Fruit fly (Drosophila melanogaster): Measurements from ENCODE around the gene Axn.

The Axn gene

dm6 chr3R:30039494-30039893 is 16.9 kb downstream of the Axn start, which contains the start of the genes janA, Sry-alpha and Sry-beta (continued):
- TF ChIP-seq dm (GFP tag; optimal IDR thresholded peaks at IDR 0.05), result no peak
- TF ChIP-seq CkIIα-i1 (GFP tag; IDR thresholded peaks at IDR 0.05), result no peak
- TF ChIP-seq CG16779 (GFP tag; IDR thresholded peaks at IDR 0.05), result no peak
- no peak for TF ChIP-seq MTF-1 (GFP tag; optimal IDR thresholded peaks at IDR 0.05; ENCODE audit: borderline replicate concordance)
- TF ChIP-seq NfI (GFP tag; optimal IDR thresholded peaks at IDR 0.05), result no peak
- TF ChIP-seq odd (GFP tag; optimal IDR thresholded peaks at IDR 0.05), result no peak
- TF ChIP-seq CG4730 (GFP tag; IDR thresholded peaks at IDR 0.05), result no peak
- TF ChIP-seq BEAF-32 (GFP tag; optimal IDR thresholded peaks at IDR 0.05), result peak; percentile 99
- TF ChIP-seq CG42726 (GFP tag; IDR thresholded peaks at IDR 0.05; ENCODE audit: partially characterized antibody), result peak; percentile 97
- TF ChIP-seq CG4404 (GFP tag; IDR thresholded peaks at IDR 0.05), result no peak
- no peak for TF ChIP-seq sc (optimal IDR thresholded peaks at IDR 0.05)
- no peak for TF ChIP-seq sc (GFP tag; optimal IDR thresholded peaks at IDR 0.05)
- no peak for TF ChIP-seq Oaz (GFP tag; IDR thresholded peaks at IDR 0.05)
- TF ChIP-seq Nf-YB (GFP tag; optimal IDR thresholded peaks at IDR 0.05), result no peak
- no peak for TF ChIP-seq CG9437 (GFP tag; optimal IDR thresholded peaks at IDR 0.05)
- no peak for TF ChIP-seq CG6813 (GFP tag; optimal IDR thresholded peaks at IDR 0.05)
- no peak for TF ChIP-seq tin (GFP tag; optimal IDR thresholded peaks at IDR 0.05)
- no peak for TF ChIP-seq scrt (GFP tag; optimal IDR thresholded peaks at IDR 0.05)
- TF ChIP-seq CG3163 (GFP tag; optimal IDR thresholded peaks at IDR 0.05), result no peak
- no peak for TF ChIP-seq yki (optimal IDR thresholded peaks at IDR 0.05)
- peak; percentile 42; the same call in 1 of the 2 replicates for TF ChIP-seq vvl (GFP tag; IDR thresholded peaks at IDR 0.05)
- TF ChIP-seq CG10462 (GFP tag; optimal IDR thresholded peaks at IDR 0.05), result no peak
- TF ChIP-seq CG16815 (GFP tag; optimal IDR thresholded peaks at IDR 0.05), result no peak
- TF ChIP-seq CG2129 (GFP tag; IDR thresholded peaks at IDR 0.05; ENCODE audit: partially characterized antibody), result peak; percentile 100
- TF ChIP-seq H2.0 (GFP tag; IDR thresholded peaks at IDR 0.05), result no peak
- TF ChIP-seq aop (GFP tag; IDR thresholded peaks at IDR 0.05), result no peak
- TF ChIP-seq CG17802 (tag; optimal IDR thresholded peaks at IDR 0.05), result no peak
- TF ChIP-seq CG7271 (tag; optimal IDR thresholded peaks at IDR 0.05), result no peak
- no peak for TF ChIP-seq CG9727 (GFP tag; optimal IDR thresholded peaks at IDR 0.05)
- no peak for TF ChIP-seq CG17912 (GFP tag; optimal IDR thresholded peaks at IDR 0.05)
- TF ChIP-seq Dip3 (GFP tag; optimal IDR thresholded peaks at IDR 0.05), result no peak
- TF ChIP-seq pb (GFP tag; optimal IDR thresholded peaks at IDR 0.05), result no peak
- no peak for TF ChIP-seq Aef1 (GFP tag; IDR thresholded peaks at IDR 0.05)
- no peak for TF ChIP-seq Ravus (GFP tag; IDR thresholded peaks at IDR 0.05)
- TF ChIP-seq az2 (GFP tag; optimal IDR thresholded peaks at IDR 0.05), result no peak
- no peak for TF ChIP-seq E2f1 (GFP tag; IDR thresholded peaks at IDR 0.05)
- TF ChIP-seq Hsf (GFP tag; optimal IDR thresholded peaks at IDR 0.05), result peak; percentile 22
- no peak for TF ChIP-seq Neu2 (GFP tag; optimal IDR thresholded peaks at IDR 0.05; ENCODE audit: borderline replicate concordance)
- TF ChIP-seq CG4328 (GFP tag; optimal IDR thresholded peaks at IDR 0.05), result no peak
- no peak for TF ChIP-seq CG3726 (GFP tag; IDR thresholded peaks at IDR 0.05)
- no peak for TF ChIP-seq CG2889 (GFP tag; IDR thresholded peaks at IDR 0.05)
- no peak for TF ChIP-seq grau (tag; optimal IDR thresholded peaks at IDR 0.05)
- TF ChIP-seq CG12219 (GFP tag; optimal IDR thresholded peaks at IDR 0.05), result no peak
- TF ChIP-seq gt (GFP tag; IDR thresholded peaks at IDR 0.05), result no peak
- TF ChIP-seq CG6683 (GFP tag; optimal IDR thresholded peaks at IDR 0.05), result no peak
- TF ChIP-seq CG5245 (GFP tag; optimal IDR thresholded peaks at IDR 0.05), result no peak
- peak; percentile 54 for TF ChIP-seq Sry-β (GFP tag; optimal IDR thresholded peaks at IDR 0.05)
- no peak for TF ChIP-seq gcm (GFP tag; optimal IDR thresholded peaks at IDR 0.05)
- peak; percentile 59; the same call in 1 of the 3 replicates for TF ChIP-seq CG34422 (GFP tag; IDR thresholded peaks at IDR 0.05)
- no peak for TF ChIP-seq B-H1 (GFP tag; IDR thresholded peaks at IDR 0.05)
- TF ChIP-seq Opbp (GFP tag; IDR thresholded peaks at IDR 0.05; ENCODE audit: partially characterized antibody), result peak; percentile 98
- TF ChIP-seq Dip2 (GFP tag; IDR thresholded peaks at IDR 0.05), result no peak

All from whole organism, embryonic.